Worm (Caenorhabditis elegans) whole organism, L3 larva: ENCODE results near the gene chil-27.

ENCODE experiments used
- ceh-82 ChIP-seq: fragments of 150-350 bp; optimal IDR thresholded peaks from 2 replicates; lab custom pipeline; 2014; ENCODE audit warnings: missing biosample characterization, missing genetic modification characterization
- nfya-1 ChIP-seq: sonication (generic microtip); optimal IDR thresholded peaks from 2 replicates; lab custom pipeline; 2017; ENCODE audit warnings: missing genetic modification characterization, mild to moderate bottlenecking, missing compliant biosample characterization, antibody characterized with exemption, moderate library complexity; ENCODE audit not compliant: insufficient read depth
- nhr-237 ChIP-seq: fragments of 150-350 bp; optimal IDR thresholded peaks from 2 replicates; lab custom pipeline; 2014; ENCODE audit warnings: missing biosample characterization, missing genetic modification characterization
- unc-62 ChIP-seq: fragments of 150-350 bp; sonication (generic microtip); optimal IDR thresholded peaks from 4 replicates; lab custom pipeline; 2014; ENCODE audit warnings: missing biosample characterization, missing genetic modification reagents, missing genetic modification characterization
- zag-1 ChIP-seq: fragments of 150-350 bp; optimal IDR thresholded peaks from 2 replicates; lab custom pipeline; 2014; ENCODE audit warnings: missing biosample characterization, missing genetic modification characterization
- ztf-4 ChIP-seq: fragments of 150-350 bp; optimal IDR thresholded peaks from 2 replicates; lab custom pipeline; 2014; ENCODE audit warnings: missing biosample characterization, missing genetic modification characterization

- TF ChIP-seq nhr-237 (tag; lab: Kevin White, UChicago) (no peak), nfya-1 (no peak), unc-62 (GFP tag; lab: Kevin White, UChicago) (no peak), ceh-82 (tag; lab: Kevin White, UChicago) (no peak), zag-1 (tag; lab: Kevin White, UChicago) (no peak), ztf-4 (no peak)
These were observed 41.1 kb downstream of the chil-27 start, which contains the start of the genes sfxn-1.1 and AH6.3 for ce11 chrII:9518781-9519180.
